Worm (Caenorhabditis elegans): Measurements from ENCODE around the gene ppm-2.
A peak's percentile ranks its signal among the peaks of the same experiment; 100 is the strongest.

DNA sequence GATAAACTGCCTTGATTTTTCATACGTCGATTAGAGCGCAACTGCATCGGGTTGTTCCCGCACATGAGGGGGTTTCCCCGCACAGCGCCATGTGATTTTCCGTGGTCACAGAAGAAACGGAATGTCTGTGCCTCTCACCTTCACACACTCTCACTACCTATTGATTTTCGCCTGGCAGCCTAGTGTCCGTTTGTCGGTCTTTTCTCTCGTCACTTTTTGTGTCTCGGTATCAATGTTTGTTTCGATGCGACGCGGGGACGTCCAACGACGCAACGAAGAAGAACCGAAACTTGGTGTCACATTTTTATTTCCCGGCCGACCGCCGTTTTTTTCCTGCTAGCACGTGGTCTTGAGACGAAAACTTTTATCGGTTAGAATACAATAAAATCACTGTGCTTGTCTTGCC is 928 bp upstream of the ppm-2 start:
- peak; percentile 92 for TF ChIP-seq jun-1 (tag; optimal IDR thresholded peaks at IDR 0.05)
- peak; percentile 72 to 78 (median 72) for TF ChIP-seq dpl-1 (GFP tag; optimal IDR thresholded peaks at IDR 0.05)
- TF ChIP-seq vab-15 (tag; optimal IDR thresholded peaks at IDR 0.05): peak; percentile 58
- TF ChIP-seq fkh-4 (tag; optimal IDR thresholded peaks at IDR 0.05; ENCODE audit: borderline replicate concordance): peak; percentile 44
- peak; percentile 65 for TF ChIP-seq nhr-11 (tag; optimal IDR thresholded peaks at IDR 0.05)
